Worm (Caenorhabditis elegans): ENCODE results near the gene oig-2.

DNA sequence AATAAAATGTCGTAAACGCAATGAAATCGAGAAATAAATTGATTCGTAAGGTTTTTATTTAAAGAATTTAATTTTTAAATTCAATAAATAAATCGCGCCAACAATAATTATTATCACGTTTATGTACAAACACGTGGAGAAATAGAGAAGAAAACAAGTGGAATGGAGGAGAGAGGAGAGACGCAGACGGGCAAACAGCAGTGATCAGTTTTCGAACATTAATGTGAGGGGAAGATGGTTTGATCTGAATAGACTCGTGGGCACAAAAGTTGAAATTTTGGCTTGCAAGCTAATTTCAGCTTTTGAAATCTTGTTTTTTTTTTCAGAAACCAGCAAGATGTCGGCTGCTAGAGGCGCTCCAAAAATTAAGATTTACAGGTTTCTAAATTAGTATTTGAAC lies 11.7 kb downstream of the oig-2 start, which contains the start of gene hphd-1:
- no peak for TF ChIP-seq flt-1 (GFP tag; IDR thresholded peaks at IDR 0.05)
- no peak for TF ChIP-seq ztf-29 (GFP tag; IDR thresholded peaks at IDR 0.05)
- TF ChIP-seq cog-1 (tag; optimal IDR thresholded peaks at IDR 0.05) = no peak
- no peak for TF ChIP-seq klf-2 (GFP tag; conservative IDR thresholded peaks at IDR 0.05)
- no peak for TF ChIP-seq T22C8.4 (GFP tag; IDR thresholded peaks at IDR 0.05)

Data from whole organism, midembryonic.